Fruit fly (Drosophila melanogaster) whole organism, embryonic: Measurements from ENCODE around the gene Cpr97Ea.
A peak's percentile ranks its signal among the peaks of the same experiment; 100 is the strongest.

Source experiments
- CG11695 ChIP-seq: fragments of 200-800 bp; sonication (Bioruptor generic); IDR thresholded peaks from 3 replicates; pipeline ENCODE4 v1.3.6; 2022; ENCODE audit warnings: missing biosample characterization, missing genetic modification characterization
- CG12071 ChIP-seq: fragments of 200-800 bp; sonication (Bioruptor generic); optimal IDR thresholded peaks from 3 replicates; lab custom pipeline; 2018; ENCODE audit warnings: missing biosample characterization, mild to moderate bottlenecking, missing genetic modification characterization
- CG17912 ChIP-seq: fragments of 200-800 bp; sonication (Bioruptor generic); optimal IDR thresholded peaks from 2 replicates; lab custom pipeline; 2018; ENCODE audit warnings: missing biosample characterization, mild to moderate bottlenecking, missing genetic modification characterization
- CG18262 ChIP-seq: fragments of 200-800 bp; optimal IDR thresholded peaks from 3 replicates; lab custom pipeline; 2019; ENCODE audit warnings: missing biosample characterization, mild to moderate bottlenecking, missing genetic modification characterization, moderate library complexity
- CG2116 ChIP-seq: fragments of 200-800 bp; sonication (Bioruptor generic); optimal IDR thresholded peaks from 3 replicates; lab custom pipeline; 2018; ENCODE audit warnings: missing biosample characterization, mild to moderate bottlenecking, missing genetic modification characterization
- CG32767 ChIP-seq: fragments of 200-800 bp; sonication (Bioruptor generic); IDR thresholded peaks from 2 replicates; pipeline ENCODE4 v1.3.6; 2022; ENCODE audit warnings: missing biosample characterization, missing genetic modification characterization
- CG33213 ChIP-seq: fragments of 200-800 bp; sonication (Bioruptor generic); optimal IDR thresholded peaks from 3 replicates; lab custom pipeline; 2016; ENCODE audit warnings: missing biosample characterization, missing genetic modification characterization
- CG34376 ChIP-seq: fragments of 200-800 bp; sonication (Bioruptor generic); optimal IDR thresholded peaks from 2 replicates; lab custom pipeline; 2018; ENCODE audit warnings: missing biosample characterization, mild to moderate bottlenecking, missing genetic modification characterization
- CG3847 ChIP-seq: fragments of 200-800 bp; sonication (Bioruptor generic); IDR thresholded peaks from 2 replicates; pipeline ENCODE4 v1.3.6; 2022; ENCODE audit warnings: missing biosample characterization, missing genetic modification characterization
- CG4424 ChIP-seq: fragments of 200-800 bp; sonication (Bioruptor generic); optimal IDR thresholded peaks from 3 replicates; lab custom pipeline; 2016; ENCODE audit warnings: missing biosample characterization, missing genetic modification characterization
- CG6683 ChIP-seq: fragments of 200-800 bp; sonication (Bioruptor generic); optimal IDR thresholded peaks from 2 replicates; lab custom pipeline; 2017; ENCODE audit warnings: missing biosample characterization, mild to moderate bottlenecking, missing genetic modification characterization, missing genetic modification reagents
- CG6854 ChIP-seq: fragments of 200-800 bp; sonication (Bioruptor generic); optimal IDR thresholded peaks from 3 replicates; lab custom pipeline; 2017; ENCODE audit warnings: missing biosample characterization, mild to moderate bottlenecking, missing genetic modification characterization
- Chrac-16 ChIP-seq: fragments of 200-800 bp; sonication (Bioruptor generic); optimal IDR thresholded peaks from 3 replicates; lab custom pipeline; 2016; ENCODE audit warnings: missing biosample characterization, missing genetic modification characterization
- D19B ChIP-seq: fragments of 200-800 bp; sonication (Bioruptor generic); optimal IDR thresholded peaks from 2 replicates; lab custom pipeline; 2017; ENCODE audit warnings: missing biosample characterization, mild to moderate bottlenecking, missing genetic modification characterization
- ERR ChIP-seq: fragments of 200-800 bp; sonication (Bioruptor generic); optimal IDR thresholded peaks from 2 replicates; lab custom pipeline; 2016; ENCODE audit warnings: missing biosample characterization, missing genetic modification characterization
- Fer2 ChIP-seq: fragments of 200-800 bp; sonication (Bioruptor generic); optimal IDR thresholded peaks from 2 replicates; lab custom pipeline; 2018; ENCODE audit warnings: missing biosample characterization, mild to moderate bottlenecking, missing genetic modification characterization, moderate library complexity
- HLH4C ChIP-seq: fragments of 200-800 bp; sonication (Bioruptor generic); IDR thresholded peaks from 3 replicates; pipeline ENCODE4 v1.3.6; 2022; ENCODE audit warnings: missing biosample characterization, missing genetic modification characterization; ENCODE audit not compliant: partially characterized antibody
- Hr78 ChIP-seq, 2 experiments: fragments of 200-800 bp in 1 of 2; fragments of >200 bp in 1 of 2; sonication (Bioruptor generic) in 1 of 2; optimal IDR thresholded peaks; 2 replicates each; lab custom pipeline; 2017 to 2019; ENCODE audit warnings: missing biosample characterization in 2 of 2, missing genetic modification characterization in 2 of 2, mild to moderate bottlenecking in 1 of 2, moderate library complexity in 1 of 2
- MESR4 ChIP-seq: fragments of 200-800 bp; sonication (Bioruptor generic); optimal IDR thresholded peaks from 2 replicates; lab custom pipeline; 2018; ENCODE audit warnings: missing biosample characterization, mild to moderate bottlenecking, missing genetic modification characterization, moderate library complexity
- Mrtf ChIP-seq: fragments of 200-800 bp; sonication (Bioruptor generic); IDR thresholded peaks from 3 replicates; pipeline ENCODE4 v1.3.6; 2022; ENCODE audit warnings: missing biosample characterization, missing genetic modification characterization
- NC2β ChIP-seq: fragments of 200-800 bp; sonication (Bioruptor generic); optimal IDR thresholded peaks from 2 replicates; lab custom pipeline; 2016; ENCODE audit warnings: missing biosample characterization, missing genetic modification characterization
- Neu2 ChIP-seq: fragments of 200-800 bp; sonication (Bioruptor generic); optimal IDR thresholded peaks from 3 replicates; lab custom pipeline; 2016; ENCODE audit warnings: missing biosample characterization, missing genetic modification characterization, borderline replicate concordance
- Nf-YC ChIP-seq: fragments of 200-800 bp; optimal IDR thresholded peaks from 3 replicates; lab custom pipeline; 2019; ENCODE audit warnings: missing biosample characterization, mild to moderate bottlenecking, missing genetic modification characterization, moderate library complexity
- Rfx ChIP-seq: fragments of 200-800 bp; sonication (Bioruptor generic); IDR thresholded peaks from 2 replicates; pipeline ENCODE4 v1.3.6; 2022; ENCODE audit warnings: missing biosample characterization, missing genetic modification characterization
- Side ChIP-seq: fragments of 200-800 bp; sonication (Bioruptor generic); optimal IDR thresholded peaks from 2 replicates; lab custom pipeline; 2016; ENCODE audit warnings: missing biosample characterization, missing genetic modification characterization
- Sox100B ChIP-seq: fragments of 200-800 bp; sonication (Bioruptor generic); optimal IDR thresholded peaks from 3 replicates; lab custom pipeline; 2018; ENCODE audit warnings: missing biosample characterization, mild to moderate bottlenecking, missing genetic modification characterization
- Trl ChIP-seq, 3 experiments: fragments of >200 bp in 2 of 3; fragments of 200-800 bp in 1 of 3; sonication (Bioruptor generic) in 1 of 3; optimal IDR thresholded peaks; 2 replicates in 1 of 3; 3 replicates in 2 of 3; lab custom pipeline; 2016 to 2017; ENCODE audit warnings: missing biosample characterization in 1 of 3, missing genetic modification characterization in 1 of 3
- YL-1 ChIP-seq: fragments of 200-800 bp; sonication (Bioruptor generic); optimal IDR thresholded peaks from 3 replicates; lab custom pipeline; 2017; ENCODE audit warnings: missing biosample characterization, mild to moderate bottlenecking, missing genetic modification characterization
- cad ChIP-seq: fragments of >200 bp; optimal IDR thresholded peaks from 2 replicates; lab custom pipeline; 2017; ENCODE audit warnings: missing biosample characterization, missing genetic modification characterization
- cwo ChIP-seq: fragments of 200-800 bp; sonication (Bioruptor generic); optimal IDR thresholded peaks from 3 replicates; lab custom pipeline; 2017; ENCODE audit warnings: missing biosample characterization, missing genetic modification characterization, mild to moderate bottlenecking, moderate library complexity, missing genetic modification reagents
- dpn ChIP-seq, 2 experiments: fragments of 200-800 bp; sonication (Bioruptor generic); optimal IDR thresholded peaks; 3 replicates each; lab custom pipeline; 2016; ENCODE audit warnings: missing biosample characterization in 2 of 2, missing genetic modification characterization in 2 of 2
- emc ChIP-seq: fragments of 200-800 bp; sonication (Bioruptor generic); optimal IDR thresholded peaks from 2 replicates; lab custom pipeline; 2016; ENCODE audit warnings: missing biosample characterization, missing genetic modification characterization
- ewg ChIP-seq: fragments of 200-800 bp; sonication (Bioruptor generic); optimal IDR thresholded peaks from 3 replicates; lab custom pipeline; 2017; ENCODE audit warnings: mild to moderate bottlenecking, missing biosample characterization, missing genetic modification reagents, missing genetic modification characterization
- fd3F ChIP-seq: fragments of 200-800 bp; sonication (Bioruptor generic); optimal IDR thresholded peaks from 2 replicates; lab custom pipeline; 2018; ENCODE audit warnings: missing biosample characterization, mild to moderate bottlenecking, missing genetic modification characterization, moderate library complexity
- fd64A ChIP-seq: fragments of 200-800 bp; sonication (Bioruptor generic); optimal IDR thresholded peaks from 3 replicates; lab custom pipeline; 2018; ENCODE audit warnings: missing biosample characterization, mild to moderate bottlenecking, missing genetic modification characterization
- gfzf ChIP-seq: fragments of 200-800 bp; sonication (Bioruptor generic); optimal IDR thresholded peaks from 2 replicates; lab custom pipeline; 2016; ENCODE audit warnings: missing biosample characterization, mild to moderate bottlenecking, missing genetic modification characterization, moderate library complexity
- hb ChIP-seq: fragments of 200-800 bp; sonication (Bioruptor generic); IDR thresholded peaks from 3 replicates; pipeline ENCODE4 v1.3.6; 2022; ENCODE audit warnings: missing biosample characterization, missing genetic modification characterization; ENCODE audit not compliant: partially characterized antibody
- hth ChIP-seq: fragments of >200 bp; optimal IDR thresholded peaks from 2 replicates; lab custom pipeline; 2017; ENCODE audit warnings: inconsistent platforms
- jigr1 ChIP-seq: fragments of 200-800 bp; sonication (Bioruptor generic); IDR thresholded peaks from 3 replicates; pipeline ENCODE4 v1.3.6; 2022; ENCODE audit warnings: missing biosample characterization, missing genetic modification characterization
- jing ChIP-seq: fragments of 200-800 bp; sonication (Bioruptor generic); optimal IDR thresholded peaks from 2 replicates; lab custom pipeline; 2018; ENCODE audit warnings: missing biosample characterization, mild to moderate bottlenecking, missing genetic modification characterization
- mam ChIP-seq: fragments of 200-800 bp; sonication (Bioruptor generic); optimal IDR thresholded peaks from 3 replicates; lab custom pipeline; 2016; ENCODE audit warnings: missing biosample characterization, missing genetic modification characterization
- pnt ChIP-seq: fragments of 200-800 bp; sonication (Bioruptor generic); optimal IDR thresholded peaks from 3 replicates; lab custom pipeline; 2016; ENCODE audit warnings: missing biosample characterization, missing genetic modification characterization
- pum ChIP-seq: fragments of 200-800 bp; sonication (Bioruptor generic); optimal IDR thresholded peaks from 2 replicates; lab custom pipeline; 2016; ENCODE audit warnings: missing biosample characterization, missing genetic modification characterization
- repo ChIP-seq: fragments of 200-800 bp; sonication (Bioruptor generic); optimal IDR thresholded peaks from 2 replicates; lab custom pipeline; 2016; ENCODE audit warnings: missing biosample characterization, missing genetic modification characterization
- seq ChIP-seq: fragments of 200-800 bp; sonication (Bioruptor generic); IDR thresholded peaks from 2 replicates; pipeline ENCODE4 v1.3.6; 2022; ENCODE audit warnings: missing biosample characterization, missing genetic modification characterization
- shn ChIP-seq: fragments of 200-800 bp; sonication (Bioruptor generic); optimal IDR thresholded peaks from 3 replicates; lab custom pipeline; 2016; ENCODE audit warnings: missing biosample characterization, missing genetic modification characterization
- sob ChIP-seq: fragments of 200-800 bp; sonication (Bioruptor generic); IDR thresholded peaks from 2 replicates; pipeline ENCODE4 v1.3.6; 2022; ENCODE audit warnings: missing biosample characterization, missing genetic modification characterization
- zfh1 ChIP-seq: fragments of 200-800 bp; sonication (Bioruptor generic); IDR thresholded peaks from 3 replicates; pipeline ENCODE4 v1.3.6; 2022; ENCODE audit warnings: missing biosample characterization, missing genetic modification characterization

The Cpr97Ea gene

dm6 chr3R:27111784-27112602 is 24.4 kb upstream of the Cpr97Ea start, which contains the start of the genes gb and CG5815 (continued):
- TF ChIP-seq CG18262 (tag; lab: Kevin White, UChicago), result peak; percentile 87
- TF ChIP-seq zfh1 (GFP tag; lab: Robert Waterston, UW), result peak; percentile 93
- TF ChIP-seq Rfx, result peak; percentile 96
- peak; percentile 84 for TF ChIP-seq mam (GFP tag; lab: Kevin White, UChicago)
- peak; percentile 89 to 92 for TF ChIP-seq dpn (GFP tag; optimal IDR thresholded peaks at IDR 0.05; lab: Kevin White, UChicago)
- peak; percentile 83 for TF ChIP-seq CG34376 (GFP tag; lab: Kevin White, UChicago)
- TF ChIP-seq CG2116 (GFP tag; lab: Kevin White, UChicago), result peak; percentile 92
- peak; percentile 97 for TF ChIP-seq HLH4C (GFP tag; lab: Robert Waterston, UW)
- peak; percentile 41 for TF ChIP-seq MESR4
- TF ChIP-seq Side, result peak; percentile 50
- TF ChIP-seq CG12071 (GFP tag; lab: Kevin White, UChicago), result no peak
- peak; percentile 66 for TF ChIP-seq CG17912 (GFP tag; lab: Kevin White, UChicago)
- TF ChIP-seq hb (GFP tag; lab: Robert Waterston, UW), result peak; percentile 93
- peak; percentile 88 for TF ChIP-seq CG33213 (GFP tag; lab: Kevin White, UChicago)
- no peak for TF ChIP-seq Neu2 (GFP tag; lab: Kevin White, UChicago)
- TF ChIP-seq Mrtf (GFP tag; lab: Robert Waterston, UW), result peak; percentile 88
- peak; percentile 48 for TF ChIP-seq NC2β (GFP tag; lab: Kevin White, UChicago)
- peak; percentile 83 for TF ChIP-seq cwo (GFP tag; lab: Kevin White, UChicago)
- TF ChIP-seq Chrac-16 (GFP tag; lab: Kevin White, UChicago), result peak; percentile 93
- TF ChIP-seq pum (GFP tag; lab: Kevin White, UChicago), result peak; percentile 66
- TF ChIP-seq gfzf, result peak; percentile 69
- TF ChIP-seq pnt, result peak; percentile 50
- TF ChIP-seq Nf-YC (tag; lab: Kevin White, UChicago), result peak; percentile 82
- peak in 1 of 2 experiments; percentile 54 for TF ChIP-seq Hr78 (GFP tag; optimal IDR thresholded peaks at IDR 0.05; lab: Kevin White, UChicago)
- TF ChIP-seq ERR (GFP tag; lab: Kevin White, UChicago), result peak; percentile 61
- peak; percentile 85 for TF ChIP-seq ewg
- peak; percentile 90 for TF ChIP-seq CG11695 (GFP tag; lab: Robert Waterston, UW)
- no peak for TF ChIP-seq repo
- TF ChIP-seq Trl (optimal IDR thresholded peaks at IDR 0.05; lab: Kevin White, UChicago), result no peak
- peak; percentile 53 for TF ChIP-seq Trl (GFP tag; optimal IDR thresholded peaks at IDR 0.05; lab: Kevin White, UChicago)
- peak; percentile 73 for TF ChIP-seq shn (GFP tag; lab: Kevin White, UChicago)
- TF ChIP-seq hth, result no peak
- TF ChIP-seq D19B (GFP tag; lab: Kevin White, UChicago), result peak; percentile 82
- no peak for TF ChIP-seq cad (GFP tag; lab: Kevin White, UChicago)
- TF ChIP-seq YL-1 (GFP tag; lab: Kevin White, UChicago), result peak; percentile 93
- TF ChIP-seq jigr1 (GFP tag; lab: Robert Waterston, UW), result peak; percentile 68; the same call in 1 of the 3 replicates
- peak; percentile 93 for TF ChIP-seq CG3847 (GFP tag; lab: Robert Waterston, UW)
- peak; percentile 89 for TF ChIP-seq seq (GFP tag; lab: Robert Waterston, UW)
- TF ChIP-seq CG6854, result peak; percentile 70
- peak; percentile 87 for TF ChIP-seq fd3F (GFP tag; lab: Kevin White, UChicago)
- TF ChIP-seq jing (GFP tag; lab: Kevin White, UChicago), result peak; percentile 76
- TF ChIP-seq CG4424 (GFP tag; lab: Kevin White, UChicago), result peak; percentile 93
- TF ChIP-seq emc (GFP tag; lab: Kevin White, UChicago), result peak; percentile 65
- TF ChIP-seq CG6683, result peak; percentile 81
- TF ChIP-seq Fer2 (tag; lab: Kevin White, UChicago), result peak; percentile 87
- no peak for TF ChIP-seq Sox100B (GFP tag; lab: Kevin White, UChicago)
- no peak for TF ChIP-seq fd64A
- peak; percentile 80; the same call in 1 of the 2 replicates for TF ChIP-seq CG32767 (GFP tag; lab: Robert Waterston, UW)
- TF ChIP-seq sob, result peak; percentile 84
